Fruit fly (Drosophila melanogaster): ENCODE results near the gene CG13994.
A peak's percentile ranks its signal among the peaks of the same experiment; 100 is the strongest.

Gene CG13994

DNA sequence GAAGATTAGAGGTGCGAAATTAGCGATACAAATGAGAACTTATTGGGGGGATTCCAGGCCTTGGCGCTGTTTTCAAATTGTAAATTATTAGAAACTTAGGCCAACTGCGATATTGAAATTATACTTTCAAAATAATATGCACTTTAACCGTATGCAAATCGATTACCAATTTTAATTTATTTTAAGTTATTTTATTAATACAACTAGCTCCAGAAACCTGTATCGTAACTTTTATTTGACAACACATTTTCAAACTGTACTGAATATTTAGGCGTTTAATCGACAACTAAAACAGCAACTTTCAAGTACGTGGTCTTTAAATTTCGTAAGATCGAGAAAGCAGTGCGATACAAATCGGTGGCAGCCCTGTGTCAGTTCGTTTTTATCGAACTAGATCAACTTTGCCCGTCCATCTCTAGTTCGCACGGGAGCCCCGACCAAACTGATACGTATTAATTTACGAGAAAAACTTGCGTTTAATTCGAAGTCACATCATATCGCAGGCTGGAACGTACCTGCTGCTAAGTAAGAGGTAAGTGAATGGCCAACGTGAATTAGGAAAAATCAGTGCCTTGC, 8.0 kb downstream of the CG13994 start, which contains the start of the genes CG9154 and Kr-h2 (continued):
- TF ChIP-seq CG9727 (GFP tag; optimal IDR thresholded peaks at IDR 0.05) (peak; percentile 39), Sry-β (GFP tag; optimal IDR thresholded peaks at IDR 0.05) (peak; percentile 28), pros (GFP tag; optimal IDR thresholded peaks at IDR 0.05) (no peak), CG9437 (GFP tag; optimal IDR thresholded peaks at IDR 0.05) (peak; percentile 91), CG1647 (GFP tag; optimal IDR thresholded peaks at IDR 0.05) (no peak), lbe (GFP tag; optimal IDR thresholded peaks at IDR 0.05) (no peak), ara (GFP tag; IDR thresholded peaks at IDR 0.05) (no peak), Poxn (GFP tag; IDR thresholded peaks at IDR 0.05) (no peak), CG31365 (tag; optimal IDR thresholded peaks at IDR 0.05) (peak; percentile 90), onecut (GFP tag; IDR thresholded peaks at IDR 0.05) (0 out of 2 replicates have a peak, but pooled peaks have one; percentile 4), dpn (GFP tag; optimal IDR thresholded peaks at IDR 0.05) (peak in 1 of 2 experiments; percentile 18), zfh1 (GFP tag; IDR thresholded peaks at IDR 0.05) (no peak), Hr3 (GFP tag; optimal IDR thresholded peaks at IDR 0.05) (no peak), NFAT (GFP tag; IDR thresholded peaks at IDR 0.05) (no peak), Oli (tag; optimal IDR thresholded peaks at IDR 0.05) (no peak), Side (GFP tag; optimal IDR thresholded peaks at IDR 0.05) (no peak), Aef1 (GFP tag; IDR thresholded peaks at IDR 0.05) (no peak), lola (GFP tag; optimal IDR thresholded peaks at IDR 0.05) (peak in 1 of 3 experiments; percentile 25), CG34224 (GFP tag; IDR thresholded peaks at IDR 0.05; ENCODE audit: partially characterized antibody) (peak; percentile 57), run (tag; optimal IDR thresholded peaks at IDR 0.05) (no peak), HLH4C (GFP tag; IDR thresholded peaks at IDR 0.05; ENCODE audit: partially characterized antibody) (peak; percentile 81), ind (GFP tag; optimal IDR thresholded peaks at IDR 0.05) (no peak), bbx (GFP tag; IDR thresholded peaks at IDR 0.05; ENCODE audit: partially characterized antibody) (peak; percentile 63), crol (GFP tag; IDR thresholded peaks at IDR 0.05) (no peak), maf-S (GFP tag; optimal IDR thresholded peaks at IDR 0.05) (no peak), Dek (tag; optimal IDR thresholded peaks at IDR 0.05) (peak; percentile 76), CG11504 (tag; optimal IDR thresholded peaks at IDR 0.05) (peak; percentile 39), CG12219 (GFP tag; optimal IDR thresholded peaks at IDR 0.05) (no peak), Jarid2 (GFP tag; optimal IDR thresholded peaks at IDR 0.05) (peak; percentile 14), CG17359 (tag; optimal IDR thresholded peaks at IDR 0.05) (no peak), ftz-f1 (GFP tag; optimal IDR thresholded peaks at IDR 0.05) (no peak), CG2116 (GFP tag; optimal IDR thresholded peaks at IDR 0.05) (peak; percentile 98), CG7786 (GFP tag; optimal IDR thresholded peaks at IDR 0.05) (no peak), CG30431 (GFP tag; optimal IDR thresholded peaks at IDR 0.05) (no peak), CG13894 (tag; optimal IDR thresholded peaks at IDR 0.05) (peak; percentile 57), CG9932 (GFP tag; IDR thresholded peaks at IDR 0.05) (peak; percentile 60), pho (GFP tag; optimal IDR thresholded peaks at IDR 0.05) (no peak), CG30020 (tag; optimal IDR thresholded peaks at IDR 0.05) (peak; percentile 34), Sin3A (optimal IDR thresholded peaks at IDR 0.05) (peak; percentile 48), CG31224 (GFP tag; IDR thresholded peaks at IDR 0.05) (peak; percentile 25; the same call in 1 of the 2 replicates), CG17328 (GFP tag; IDR thresholded peaks at IDR 0.05) (no peak), CG4328 (GFP tag; optimal IDR thresholded peaks at IDR 0.05) (peak; percentile 24), CG8290 (GFP tag; optimal IDR thresholded peaks at IDR 0.05) (no peak), CG8290 (tag; optimal IDR thresholded peaks at IDR 0.05) (peak in 1 of 2 experiments; percentile 48), mirr (GFP tag; optimal IDR thresholded peaks at IDR 0.05) (peak; percentile 24), Taf1 (GFP tag; IDR thresholded peaks at IDR 0.05) (no peak), schlank (tag; optimal IDR thresholded peaks at IDR 0.05) (no peak), bsh (GFP tag; optimal IDR thresholded peaks at IDR 0.05) (peak in 1 of 2 experiments; percentile 17), Gug (GFP tag; IDR thresholded peaks at IDR 0.05) (no peak), Mes4 (GFP tag; optimal IDR thresholded peaks at IDR 0.05) (peak; percentile 23), Ets97D (GFP tag; optimal IDR thresholded peaks at IDR 0.05) (peak; percentile 78)

Measured in whole organism, embryonic.